Worm (Caenorhabditis elegans): ENCODE measurements around the gene cutl-1.

DNA sequence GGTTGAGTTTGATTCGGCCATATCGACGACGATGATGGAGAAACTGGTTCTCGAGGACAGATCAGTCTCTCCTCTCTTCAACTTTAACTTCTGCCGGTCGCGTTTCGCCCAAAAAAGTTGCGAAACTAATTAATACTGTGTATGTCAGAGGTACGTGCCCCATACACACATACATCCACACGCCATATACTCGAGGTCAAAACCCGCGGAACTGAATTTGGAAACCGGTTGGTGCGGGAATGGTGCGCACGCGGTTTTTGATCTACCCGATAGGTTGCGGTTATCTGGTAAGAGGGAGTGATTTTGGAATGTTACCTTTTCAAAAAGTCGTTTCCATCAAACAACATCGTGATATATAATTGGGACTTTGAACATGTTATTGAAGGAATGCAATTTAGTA lies 25.7 kb downstream of the cutl-1 start, which contains the start of gene ifbp-1:
- TF ChIP-seq elt-2 (tag; optimal IDR thresholded peaks at IDR 0.05) (no peak), nhr-12 (tag; optimal IDR thresholded peaks at IDR 0.05) (no peak), fos-1 (tag; optimal IDR thresholded peaks at IDR 0.05) (no peak), eor-1 (tag; optimal IDR thresholded peaks at IDR 0.05) (no peak), elt-3 (tag; optimal IDR thresholded peaks at IDR 0.05) (peak in 1 of 3 experiments; percentile 67), nhr-76 (tag; optimal IDR thresholded peaks at IDR 0.05) (no peak)

Data from whole organism, L3 larva.